Fruit fly (Drosophila melanogaster): ENCODE measurements around the gene Ace.

DNA sequence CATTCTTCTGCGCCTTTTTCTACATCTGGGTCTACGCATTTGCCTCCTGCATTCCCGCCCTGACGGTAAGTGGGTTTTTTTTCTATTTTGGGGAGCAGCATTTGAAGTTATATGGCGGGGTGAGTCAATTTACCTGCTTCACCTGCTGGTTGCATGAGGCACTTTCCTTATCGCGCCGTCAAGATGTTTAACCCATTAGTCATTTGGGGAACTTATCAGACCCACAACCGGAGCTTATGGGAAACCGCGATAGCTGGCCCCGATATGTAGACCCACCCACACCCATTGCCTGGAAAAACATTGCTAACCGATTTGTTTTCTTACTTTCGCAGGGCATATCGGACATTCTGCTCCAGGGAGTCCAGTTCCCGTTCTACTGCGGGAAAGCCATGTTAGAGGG, 2.4 kb upstream of the Ace start:
- TF ChIP-seq grau (tag; optimal IDR thresholded peaks at IDR 0.05), result no peak
- no peak for TF ChIP-seq gcm2 (GFP tag; optimal IDR thresholded peaks at IDR 0.05)
- TF ChIP-seq CG6791 (GFP tag; IDR thresholded peaks at IDR 0.05; ENCODE audit: partially characterized antibody), result no peak
- TF ChIP-seq her (GFP tag; optimal IDR thresholded peaks at IDR 0.05), result no peak
- TF ChIP-seq CrebB (tag; optimal IDR thresholded peaks at IDR 0.05), result no peak
- TF ChIP-seq ash1 (GFP tag; optimal IDR thresholded peaks at IDR 0.05), result no peak
- no peak for TF ChIP-seq CG4424 (GFP tag; optimal IDR thresholded peaks at IDR 0.05)
- TF ChIP-seq gfzf (GFP tag; optimal IDR thresholded peaks at IDR 0.05), result no peak
